Fruit fly (Drosophila melanogaster) whole organism, pupa: ENCODE measurements around the gene CG32700.
A peak's percentile ranks its signal among the peaks of the same experiment; 100 is the strongest.

ENCODE experiments used
- CG10348 ChIP-seq: fragments of 200-800 bp; sonication (Bioruptor generic); IDR thresholded peaks from 2 replicates; pipeline ENCODE4 v1.3.6; 2022; ENCODE audit warnings: missing biosample characterization, missing genetic modification characterization
- CG12605 ChIP-seq: fragments of 200-800 bp; sonication (Bioruptor generic); IDR thresholded peaks from 2 replicates; pipeline ENCODE4 v1.3.6; 2022; ENCODE audit warnings: missing biosample characterization, missing genetic modification characterization
- CG13204 ChIP-seq: fragments of 200-800 bp; sonication (Bioruptor generic); optimal IDR thresholded peaks from 2 replicates; lab custom pipeline; 2018; ENCODE audit warnings: missing biosample characterization, mild to moderate bottlenecking, missing genetic modification characterization, moderate library complexity
- CG14655 ChIP-seq: fragments of 200-800 bp; sonication (Bioruptor generic); optimal IDR thresholded peaks from 3 replicates; lab custom pipeline; 2017; ENCODE audit warnings: mild to moderate bottlenecking, missing biosample characterization, missing genetic modification reagents, missing genetic modification characterization
- CG15710 ChIP-seq: fragments of 200-800 bp; sonication (Bioruptor generic); optimal IDR thresholded peaks from 2 replicates; lab custom pipeline; 2018; ENCODE audit warnings: missing biosample characterization, mild to moderate bottlenecking, missing genetic modification characterization, moderate library complexity
- CG17806 ChIP-seq: fragments of 200-800 bp; sonication (Bioruptor generic); optimal IDR thresholded peaks from 2 replicates; lab custom pipeline; 2018; ENCODE audit warnings: missing biosample characterization, mild to moderate bottlenecking, missing genetic modification characterization, moderate library complexity
- CG32121 ChIP-seq: fragments of 200-800 bp; sonication (Bioruptor generic); IDR thresholded peaks from 2 replicates; pipeline ENCODE4 v1.3.6; 2022; ENCODE audit warnings: missing biosample characterization, missing genetic modification characterization
- CG34367 ChIP-seq: fragments of 200-800 bp; sonication (Bioruptor generic); optimal IDR thresholded peaks from 2 replicates; lab custom pipeline; 2018; ENCODE audit warnings: missing biosample characterization, mild to moderate bottlenecking, missing genetic modification characterization
- CG4496 ChIP-seq: fragments of 200-800 bp; sonication (Bioruptor generic); IDR thresholded peaks from 3 replicates; pipeline ENCODE4 v1.3.6; 2022; ENCODE audit warnings: missing biosample characterization, missing genetic modification characterization
- CG8159 ChIP-seq: fragments of 200-800 bp; sonication (Bioruptor generic); optimal IDR thresholded peaks from 3 replicates; lab custom pipeline; 2018; ENCODE audit warnings: missing biosample characterization, mild to moderate bottlenecking, missing genetic modification characterization, moderate library complexity
- CG8301 ChIP-seq: fragments of 200-800 bp; sonication (Bioruptor generic); optimal IDR thresholded peaks from 2 replicates; lab custom pipeline; 2018; ENCODE audit warnings: missing biosample characterization, mild to moderate bottlenecking, missing genetic modification characterization
- CG9948 ChIP-seq: fragments of 200-800 bp; sonication (Bioruptor generic); optimal IDR thresholded peaks from 2 replicates; lab custom pipeline; 2018; ENCODE audit warnings: missing biosample characterization, mild to moderate bottlenecking, missing genetic modification characterization, moderate library complexity
- D1 ChIP-seq: fragments of 200-800 bp; sonication (Bioruptor generic); optimal IDR thresholded peaks from 2 replicates; lab custom pipeline; 2018; ENCODE audit warnings: missing biosample characterization, mild to moderate bottlenecking, missing genetic modification characterization, moderate library complexity
- EcR ChIP-seq: fragments of 200-800 bp; sonication (Bioruptor generic); optimal IDR thresholded peaks from 3 replicates; lab custom pipeline; 2019; ENCODE audit warnings: missing biosample characterization, missing genetic modification characterization, mild to moderate bottlenecking, moderate library complexity, missing genetic modification reagents
- Ets98B ChIP-seq: fragments of 200-800 bp; sonication (Bioruptor generic); IDR thresholded peaks from 2 replicates; pipeline ENCODE4 v1.3.6; 2022; ENCODE audit warnings: missing biosample characterization, missing genetic modification characterization
- Pif1A ChIP-seq: fragments of 200-800 bp; sonication (Bioruptor generic); optimal IDR thresholded peaks from 3 replicates; lab custom pipeline; 2016; ENCODE audit warnings: missing biosample characterization, missing genetic modification characterization
- Pif1B ChIP-seq: fragments of 200-800 bp; sonication (Bioruptor generic); optimal IDR thresholded peaks from 3 replicates; lab custom pipeline; 2016; ENCODE audit warnings: missing biosample characterization, missing genetic modification characterization
- Snoo ChIP-seq: fragments of 200-800 bp; sonication (Bioruptor generic); optimal IDR thresholded peaks from 3 replicates; lab custom pipeline; 2017; ENCODE audit warnings: missing biosample characterization, mild to moderate bottlenecking, missing genetic modification characterization, inconsistent platforms
- fd96Ca ChIP-seq: fragments of 200-800 bp; sonication (Bioruptor generic); IDR thresholded peaks from 3 replicates; pipeline ENCODE4 v1.3.6; 2022; ENCODE audit warnings: missing biosample characterization, missing genetic modification characterization
- gl ChIP-seq: fragments of 200-800 bp; sonication (Bioruptor generic); optimal IDR thresholded peaks from 2 replicates; lab custom pipeline; 2018; ENCODE audit warnings: missing biosample characterization, mild to moderate bottlenecking, missing genetic modification characterization
- rn ChIP-seq: fragments of 200-800 bp; sonication (Bioruptor generic); IDR thresholded peaks from 2 replicates; pipeline ENCODE4 v1.3.6; 2022; ENCODE audit warnings: missing biosample characterization, missing genetic modification characterization

Gene CG32700

dm6 chrX:9553545-9554320, 3.1 kb upstream of the CG32700 start:
- TF ChIP-seq CG12605 (GFP tag; lab: Robert Waterston, UW) (peak; percentile 90), Pif1B (GFP tag; lab: Kevin White, UChicago) (peak; percentile 76), CG15710 (tag; lab: Kevin White, UChicago) (peak; percentile 84), Snoo (tag; lab: Kevin White, UChicago) (peak; percentile 89), D1 (no peak), rn (0 out of 2 replicates have a peak, but pooled peaks have one; percentile 46), CG4496 (GFP tag; lab: Robert Waterston, UW) (peak; percentile 93), Ets98B (GFP tag; lab: Robert Waterston, UW) (peak; percentile 87), CG32121 (peak; percentile 77; the same call in 1 of the 2 replicates), fd96Ca (GFP tag; lab: Robert Waterston, UW) (peak; percentile 84), EcR (GFP tag; lab: Kevin White, UChicago) (peak; percentile 18), CG13204 (GFP tag; lab: Kevin White, UChicago) (peak; percentile 76), gl (tag; lab: Kevin White, UChicago) (peak; percentile 59), Pif1A (GFP tag; lab: Kevin White, UChicago) (peak; percentile 87), CG9948 (tag; lab: Kevin White, UChicago) (peak; percentile 80), CG8301 (tag; lab: Kevin White, UChicago) (peak; percentile 82), CG8159 (peak; percentile 89), CG34367 (tag; lab: Kevin White, UChicago) (peak; percentile 86), CG17806 (tag; lab: Kevin White, UChicago) (peak; percentile 83), CG14655 (GFP tag; lab: Kevin White, UChicago) (peak; percentile 87), CG10348 (GFP tag; lab: Robert Waterston, UW) (no peak)
- TF ChIP-seq, all 21 proteins: peak for 19

DNA sequence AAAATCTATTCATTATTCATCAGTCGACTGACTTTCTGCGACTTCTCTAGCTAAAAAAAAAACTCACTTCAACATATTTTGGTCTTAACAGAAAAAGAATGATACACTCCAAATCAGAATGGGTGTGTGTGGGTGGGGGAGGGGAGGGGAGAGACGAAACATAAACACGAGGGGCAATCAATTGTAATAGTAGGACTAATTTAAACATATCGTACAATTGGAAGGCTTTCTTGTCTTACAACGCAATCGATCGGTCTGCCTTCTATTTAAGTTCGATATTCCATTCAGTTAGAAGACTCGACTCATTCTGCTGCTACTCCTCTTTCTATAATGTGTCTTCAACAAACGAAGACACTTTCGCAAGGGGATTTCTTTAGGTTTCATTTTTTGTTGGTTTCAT, 541 bp upstream of the CG32700 start:
- no peak for TF ChIP-seq Ets98B (GFP tag; lab: Robert Waterston, UW)
- TF ChIP-seq, all 21 proteins: peak for 0

- TF ChIP-seq CG14655 (GFP tag; lab: Kevin White, UChicago) (no peak), CG34367 (tag; lab: Kevin White, UChicago) (no peak), rn (no peak), CG8159 (no peak), CG9948 (tag; lab: Kevin White, UChicago) (no peak), CG13204 (GFP tag; lab: Kevin White, UChicago) (no peak), CG17806 (tag; lab: Kevin White, UChicago) (no peak)
Observed at dm6 chrX:9544457-9544856, 6.2 kb downstream of the CG32700 start.

dm6 chrX:9533518-9533917, 17.1 kb downstream of the CG32700 start, which contains the start of gene CG34026:
Gene CG34026 (plus strand): TSS chrX:9533818.
- TF ChIP-seq CG9948 (tag; lab: Kevin White, UChicago) (no peak), rn (no peak), CG14655 (GFP tag; lab: Kevin White, UChicago) (no peak), CG34367 (tag; lab: Kevin White, UChicago) (no peak), CG17806 (tag; lab: Kevin White, UChicago) (no peak), Pif1B (GFP tag; lab: Kevin White, UChicago) (no peak), gl (tag; lab: Kevin White, UChicago) (no peak), Snoo (tag; lab: Kevin White, UChicago) (no peak), CG13204 (GFP tag; lab: Kevin White, UChicago) (no peak), CG8159 (no peak), CG32121 (no peak), CG15710 (tag; lab: Kevin White, UChicago) (no peak), CG12605 (GFP tag; lab: Robert Waterston, UW) (no peak), Ets98B (GFP tag; lab: Robert Waterston, UW) (no peak)
- TF ChIP-seq, all 21 proteins: peak for 0

DNA sequence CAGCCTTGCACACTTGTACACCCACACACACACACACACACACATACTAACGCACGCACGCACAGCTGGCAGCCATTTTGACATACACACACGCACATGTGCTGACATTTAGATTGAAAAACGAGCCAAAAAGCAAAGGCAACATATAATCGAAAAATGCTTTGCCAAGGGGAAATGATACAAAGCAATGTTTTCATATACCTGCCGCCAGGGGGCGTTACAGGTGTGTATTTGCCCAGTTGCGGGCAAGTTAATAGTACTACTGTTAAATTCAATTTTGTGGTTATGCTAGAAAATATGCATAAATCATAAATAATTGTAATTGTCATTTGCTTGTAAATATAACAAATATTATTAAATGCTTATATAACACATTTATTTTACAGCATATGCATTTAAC, 18.2 kb downstream of the CG32700 start:
- TF ChIP-seq CG8301 (tag; lab: Kevin White, UChicago) (no peak), CG12605 (GFP tag; lab: Robert Waterston, UW) (no peak), CG9948 (tag; lab: Kevin White, UChicago) (no peak), Snoo (tag; lab: Kevin White, UChicago) (no peak), CG8159 (no peak), Ets98B (GFP tag; lab: Robert Waterston, UW) (no peak), CG32121 (no peak), CG34367 (tag; lab: Kevin White, UChicago) (no peak), Pif1B (GFP tag; lab: Kevin White, UChicago) (no peak), rn (no peak), CG13204 (GFP tag; lab: Kevin White, UChicago) (no peak), Pif1A (GFP tag; lab: Kevin White, UChicago) (no peak), fd96Ca (GFP tag; lab: Robert Waterston, UW) (no peak), EcR (GFP tag; lab: Kevin White, UChicago) (no peak)
- TF ChIP-seq, all 21 proteins: peak for 0

DNA sequence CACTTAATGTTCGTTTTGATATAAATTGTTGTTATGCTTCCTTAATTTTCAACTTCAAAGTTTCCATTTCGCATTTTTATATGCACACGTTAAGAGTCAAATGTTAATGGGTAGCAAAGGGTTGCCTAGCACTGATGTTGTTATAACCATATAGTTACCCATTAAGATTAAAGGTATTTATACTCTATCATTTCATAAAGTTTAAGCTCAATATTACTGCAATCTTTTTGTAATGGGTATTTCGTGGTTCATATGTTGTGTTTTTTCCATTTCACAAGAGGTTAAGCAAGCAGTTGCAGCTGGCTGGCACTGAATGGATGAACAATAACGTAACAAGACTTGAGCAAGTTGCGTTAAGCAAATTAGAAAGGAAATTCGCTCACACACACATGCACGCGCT, 18.8 kb downstream of the CG32700 start:
- TF ChIP-seq Snoo (tag; lab: Kevin White, UChicago) (no peak), gl (tag; lab: Kevin White, UChicago) (no peak), Pif1B (GFP tag; lab: Kevin White, UChicago) (no peak), CG15710 (tag; lab: Kevin White, UChicago) (peak; percentile 12), Pif1A (GFP tag; lab: Kevin White, UChicago) (no peak), CG8301 (tag; lab: Kevin White, UChicago) (no peak), CG10348 (GFP tag; lab: Robert Waterston, UW) (no peak), CG8159 (peak; percentile 12), EcR (GFP tag; lab: Kevin White, UChicago) (no peak), CG17806 (tag; lab: Kevin White, UChicago) (no peak), CG9948 (tag; lab: Kevin White, UChicago) (no peak), Ets98B (GFP tag; lab: Robert Waterston, UW) (no peak), CG13204 (GFP tag; lab: Kevin White, UChicago) (no peak)
